Worm (Caenorhabditis elegans) whole organism, L1 larva: ENCODE results near the gene clec-35.
A peak's percentile ranks its signal among the peaks of the same experiment; 100 is the strongest.

ENCODE experiments used
- aha-1 ChIP-seq: fragments of 150-350 bp; optimal IDR thresholded peaks from 2 replicates; lab custom pipeline; 2014; ENCODE audit warnings: missing biosample characterization, missing genetic modification characterization
- aly-2 ChIP-seq: fragments of 150-350 bp; optimal IDR thresholded peaks from 2 replicates; lab custom pipeline; 2014; ENCODE audit warnings: missing biosample characterization, missing genetic modification characterization
- ama-1 ChIP-seq: fragments of 150-350 bp; optimal IDR thresholded peaks from 2 replicates; lab custom pipeline; 2014
- ceh-88 ChIP-seq: fragments of 200-800 bp; sonication (Bioruptor generic); IDR thresholded peaks from 2 replicates; pipeline ENCODE4 v1.3.6; 2022; ENCODE audit warnings: missing genetic modification characterization, missing compliant biosample characterization
- ceh-90 ChIP-seq: sonication (generic microtip); optimal IDR thresholded peaks from 2 replicates; lab custom pipeline; 2016; ENCODE audit warnings: missing genetic modification characterization, missing compliant biosample characterization
- ces-1 ChIP-seq: fragments of 150-350 bp; optimal IDR thresholded peaks from 2 replicates; lab custom pipeline; 2014; ENCODE audit warnings: missing biosample characterization, missing genetic modification reagents, missing genetic modification characterization
- dsc-1 ChIP-seq: sonication (generic microtip); optimal IDR thresholded peaks from 2 replicates; lab custom pipeline; 2016; ENCODE audit warnings: mild to moderate bottlenecking, missing genetic modification characterization, missing compliant biosample characterization
- efl-1 ChIP-seq, 4 experiments: fragments of 150-350 bp; optimal IDR thresholded peaks in 3 of 4; peaks in 1 of 4; 1 replicate in 1 of 4; 2 replicates in 3 of 4; lab custom pipeline; 2014; ENCODE audit warnings: missing biosample characterization in 2 of 4, missing genetic modification characterization in 2 of 4, missing genetic modification reagents in 2 of 4
- elt-2 ChIP-seq: sonication (generic microtip); optimal IDR thresholded peaks from 2 replicates; lab custom pipeline; 2016; ENCODE audit warnings: missing genetic modification characterization, mild to moderate bottlenecking, inconsistent platforms, missing compliant biosample characterization, missing genetic modification reagents
- fos-1 ChIP-seq: fragments of 150-350 bp; optimal IDR thresholded peaks from 2 replicates; lab custom pipeline; 2014; ENCODE audit warnings: missing biosample characterization, missing genetic modification characterization
- hlh-17 ChIP-seq: fragments of 200-800 bp; sonication (Bioruptor generic); optimal IDR thresholded peaks from 2 replicates; lab custom pipeline; 2018; ENCODE audit warnings: missing genetic modification characterization, mild to moderate bottlenecking, missing compliant biosample characterization, moderate library complexity, borderline replicate concordance
- hlh-4 ChIP-seq: sonication (generic microtip); optimal IDR thresholded peaks from 2 replicates; lab custom pipeline; 2016; ENCODE audit warnings: mild to moderate bottlenecking, missing genetic modification characterization, missing compliant biosample characterization
- hpl-2 ChIP-seq: fragments of 150-350 bp; optimal IDR thresholded peaks from 2 replicates; lab custom pipeline; 2014; ENCODE audit warnings: missing biosample characterization, missing genetic modification reagents, missing genetic modification characterization
- irx-1 ChIP-seq: sonication (generic microtip); optimal IDR thresholded peaks from 2 replicates; lab custom pipeline; 2016; ENCODE audit warnings: missing genetic modification characterization, missing compliant biosample characterization
- jun-1 ChIP-seq: fragments of 150-350 bp; optimal IDR thresholded peaks from 2 replicates; lab custom pipeline; 2014; ENCODE audit warnings: missing biosample characterization, missing genetic modification reagents, missing genetic modification characterization
- lir-3 ChIP-seq: sonication (generic microtip); optimal IDR thresholded peaks from 2 replicates; lab custom pipeline; 2016; ENCODE audit warnings: mild to moderate bottlenecking, missing genetic modification characterization, moderate library complexity, missing compliant biosample characterization; ENCODE audit not compliant: poor library complexity
- mdl-1 ChIP-seq, 2 experiments: fragments of 150-350 bp; optimal IDR thresholded peaks; 2 replicates each; lab custom pipeline; 2014 to 2017; ENCODE audit warnings: missing biosample characterization in 2 of 2, missing genetic modification characterization in 2 of 2, inconsistent platforms in 1 of 2
- nhr-12 ChIP-seq: sonication (generic microtip); optimal IDR thresholded peaks from 2 replicates; lab custom pipeline; 2017; ENCODE audit warnings: missing biosample characterization, missing genetic modification characterization
- nhr-19 ChIP-seq: fragments of 200-800 bp; sonication (Bioruptor generic); conservative IDR thresholded peaks from 2 replicates; pipeline ENCODE4 v1.3.6; 2022; ENCODE audit warnings: missing genetic modification characterization, missing compliant biosample characterization
- nhr-20 ChIP-seq: sonication (generic microtip); optimal IDR thresholded peaks from 2 replicates; lab custom pipeline; 2016; ENCODE audit warnings: mild to moderate bottlenecking, missing genetic modification characterization, missing compliant biosample characterization
- nhr-77 ChIP-seq: fragments of 150-350 bp; optimal IDR thresholded peaks from 2 replicates; lab custom pipeline; 2014; ENCODE audit warnings: missing biosample characterization, missing genetic modification characterization
- nhr-84 ChIP-seq: sonication (generic microtip); optimal IDR thresholded peaks from 2 replicates; lab custom pipeline; 2017; ENCODE audit warnings: missing biosample characterization, missing genetic modification characterization
- nhr-90 ChIP-seq: sonication (generic microtip); optimal IDR thresholded peaks from 2 replicates; lab custom pipeline; 2016; ENCODE audit warnings: mild to moderate bottlenecking, missing genetic modification characterization, missing compliant biosample characterization; ENCODE audit not compliant: poor library complexity
- rnt-1 ChIP-seq: sonication (generic microtip); optimal IDR thresholded peaks from 2 replicates; lab custom pipeline; 2016; ENCODE audit warnings: mild to moderate bottlenecking, missing genetic modification characterization, moderate library complexity, missing compliant biosample characterization
- unc-130 ChIP-seq: fragments of 150-350 bp; optimal IDR thresholded peaks from 2 replicates; lab custom pipeline; 2017; ENCODE audit warnings: missing biosample characterization, missing genetic modification characterization, inconsistent platforms
- unc-30 ChIP-seq: sonication (generic microtip); optimal IDR thresholded peaks from 2 replicates; lab custom pipeline; 2017; ENCODE audit warnings: missing biosample characterization, missing genetic modification characterization
- unc-62 ChIP-seq: fragments of 150-350 bp; optimal IDR thresholded peaks from 2 replicates; lab custom pipeline; 2014; ENCODE audit warnings: missing biosample characterization, missing genetic modification reagents, missing genetic modification characterization
- unc-86 ChIP-seq: sonication (generic microtip); optimal IDR thresholded peaks from 2 replicates; lab custom pipeline; 2016; ENCODE audit warnings: missing genetic modification characterization, missing compliant biosample characterization

Gene clec-35

ce11 chrV:16884744-16885143 lies 30.9 kb upstream of the clec-35 start, which contains the start of gene F09C6.13:
Gene F09C6.13, plus strand, starts transcription at chrV:16885044.
- TF ChIP-seq unc-62, result no peak

- TF ChIP-seq elt-2 (tag; lab: Kevin White, UChicago) (no peak), nhr-77 (peak; percentile 8), nhr-20 (tag; lab: Kevin White, UChicago) (peak; percentile 47)
Observed at ce11 chrV:16882260-16882918, 28.5 kb upstream of the clec-35 start, which contains the start of the genes F09C6.11 and F09C6.12. Gene F09C6.11, minus strand, starts transcription at chrV:16882310. Gene F09C6.12, plus strand, starts transcription at chrV:16882868.

ce11 chrV:16880679-16881078 lies 26.8 kb upstream of the clec-35 start, which contains the start of gene F09C6.14:
Gene F09C6.14, plus strand, starts transcription at chrV:16880979.
- TF ChIP-seq lir-3 (tag; lab: Kevin White, UChicago), result no peak

ce11 chrV:16880054-16880453 lies 26.2 kb upstream of the clec-35 start, which contains the start of gene F09C6.3:
Gene F09C6.3, minus strand, starts transcription at chrV:16880154.
- no peak for TF ChIP-seq unc-130
- TF ChIP-seq unc-30 (tag; lab: Kevin White, UChicago), result no peak
- no peak for TF ChIP-seq nhr-12 (tag; lab: Kevin White, UChicago)
- no peak for TF ChIP-seq irx-1
- TF ChIP-seq hpl-2 (GFP tag; lab: Kevin White, UChicago), result no peak
- TF ChIP-seq, all 84 proteins: peak for 0

- no peak for TF ChIP-seq hlh-17 (GFP tag; lab: Kevin White, UChicago)
- TF ChIP-seq ceh-88 (GFP tag; lab: Robert Waterston, UW), result no peak
- TF ChIP-seq ama-1 (lab: Kevin White, UChicago), result no peak
- TF ChIP-seq mdl-1 (tag; optimal IDR thresholded peaks at IDR 0.05; lab: Kevin White, UChicago), result no peak
- no peak for TF ChIP-seq aly-2 (tag; lab: Kevin White, UChicago)
- no peak for TF ChIP-seq dsc-1 (tag; lab: Kevin White, UChicago)
- TF ChIP-seq efl-1 (optimal IDR thresholded peaks at IDR 0.05; lab: Kevin White, UChicago), result no peak
- no peak for TF ChIP-seq efl-1 (GFP tag; optimal IDR thresholded peaks at IDR 0.05 in 1 of 2; lab: Kevin White, UChicago)
- TF ChIP-seq fos-1 (tag; lab: Kevin White, UChicago), result no peak
- TF ChIP-seq aha-1, result no peak
- TF ChIP-seq nhr-19, result no peak
- TF ChIP-seq jun-1, result no peak
- TF ChIP-seq rnt-1 (tag; lab: Kevin White, UChicago), result no peak
- no peak for TF ChIP-seq unc-130
- no peak for TF ChIP-seq nhr-84 (tag; lab: Kevin White, UChicago)
- no peak for TF ChIP-seq unc-86 (tag; lab: Kevin White, UChicago)
- TF ChIP-seq ceh-90 (tag; lab: Kevin White, UChicago), result no peak
- TF ChIP-seq nhr-90 (tag; lab: Kevin White, UChicago), result no peak
- no peak for TF ChIP-seq hlh-4
Observed at ce11 chrV:16879532-16879931, 25.7 kb upstream of the clec-35 start.

- TF ChIP-seq ces-1, result no peak
- no peak for TF ChIP-seq nhr-19
Observed at ce11 chrV:16874966-16875365, 21.1 kb upstream of the clec-35 start, which contains the start of gene F49A5.10. Gene F49A5.10, plus strand, starts transcription at chrV:16875266.

- TF ChIP-seq efl-1 (optimal IDR thresholded peaks at IDR 0.05; lab: Kevin White, UChicago), result no peak
- peak in 1 of 2 experiments; percentile 30 for TF ChIP-seq efl-1 (GFP tag; optimal IDR thresholded peaks at IDR 0.05 in 1 of 2; lab: Kevin White, UChicago)
- no peak for TF ChIP-seq rnt-1 (tag; lab: Kevin White, UChicago)
Observed at ce11 chrV:16873642-16874041, 19.8 kb upstream of the clec-35 start, which contains the start of gene srw-23. Gene srw-23, plus strand, starts transcription at chrV:16873942.
